Worm (Caenorhabditis elegans): ENCODE data around the gene K11D12.12.

ce11 chrV:5027640-5028039 is 24.4 kb upstream of the K11D12.12 start, which contains the start of gene cpt-4:
- TF ChIP-seq gei-8 (GFP tag; optimal IDR thresholded peaks at IDR 0.05) (no peak), skn-1 (tag; optimal IDR thresholded peaks at IDR 0.05) (no peak)
